Fruit fly (Drosophila melanogaster) whole organism, embryonic: Measurements from ENCODE around the gene CG31650.

Experiments used
- Aef1 ChIP-seq: fragments of 200-800 bp; sonication (Bioruptor generic); IDR thresholded peaks from 3 replicates; pipeline ENCODE4 v1.3.6; 2022; ENCODE audit warnings: missing biosample characterization, missing genetic modification characterization
- CG10321 ChIP-seq: fragments of 200-800 bp; sonication (Bioruptor generic); IDR thresholded peaks from 2 replicates; pipeline ENCODE4 v1.3.6; 2022; ENCODE audit warnings: missing biosample characterization, missing genetic modification characterization
- CG10543 ChIP-seq: fragments of 200-800 bp; sonication (Bioruptor generic); optimal IDR thresholded peaks from 3 replicates; lab custom pipeline; 2017; ENCODE audit warnings: missing biosample characterization, mild to moderate bottlenecking, missing genetic modification characterization, moderate library complexity
- CG11085 ChIP-seq: fragments of 200-800 bp; sonication (Bioruptor generic); IDR thresholded peaks from 2 replicates; pipeline ENCODE4 v1.3.6; 2022; ENCODE audit warnings: missing biosample characterization, missing genetic modification characterization
- CG11247 ChIP-seq: fragments of 200-800 bp; sonication (Bioruptor generic); IDR thresholded peaks from 2 replicates; pipeline ENCODE4 v1.3.6; 2022; ENCODE audit warnings: missing biosample characterization, missing genetic modification characterization
- CG11695 ChIP-seq: fragments of 200-800 bp; sonication (Bioruptor generic); IDR thresholded peaks from 3 replicates; pipeline ENCODE4 v1.3.6; 2022; ENCODE audit warnings: missing biosample characterization, missing genetic modification characterization
- CG11723 ChIP-seq: fragments of 200-800 bp; sonication (Bioruptor generic); optimal IDR thresholded peaks from 2 replicates; lab custom pipeline; 2017; ENCODE audit warnings: missing biosample characterization, mild to moderate bottlenecking, missing genetic modification characterization
- CG16779 ChIP-seq: fragments of 200-800 bp; sonication (Bioruptor generic); IDR thresholded peaks from 2 replicates; pipeline ENCODE4 v1.3.6; 2022; ENCODE audit warnings: missing biosample characterization, missing genetic modification characterization
- CG17328 ChIP-seq: fragments of 200-800 bp; sonication (Bioruptor generic); IDR thresholded peaks from 2 replicates; pipeline ENCODE4 v1.3.6; 2022; ENCODE audit warnings: missing biosample characterization, missing genetic modification characterization
- CG17568 ChIP-seq: fragments of 200-800 bp; sonication (Bioruptor generic); optimal IDR thresholded peaks from 2 replicates; lab custom pipeline; 2018; ENCODE audit warnings: missing biosample characterization, mild to moderate bottlenecking, missing genetic modification characterization, moderate library complexity
- CG31388 ChIP-seq: fragments of 200-800 bp; sonication (Bioruptor generic); optimal IDR thresholded peaks from 2 replicates; lab custom pipeline; 2016; ENCODE audit warnings: missing biosample characterization, missing genetic modification characterization
- CG32767 ChIP-seq: fragments of 200-800 bp; sonication (Bioruptor generic); IDR thresholded peaks from 2 replicates; pipeline ENCODE4 v1.3.6; 2022; ENCODE audit warnings: missing biosample characterization, missing genetic modification characterization
- CG34224 ChIP-seq: fragments of 200-800 bp; sonication (Bioruptor generic); IDR thresholded peaks from 3 replicates; pipeline ENCODE4 v1.3.6; 2022; ENCODE audit warnings: missing biosample characterization, missing genetic modification characterization; ENCODE audit not compliant: partially characterized antibody
- CG4328 ChIP-seq: fragments of 200-800 bp; sonication (Bioruptor generic); optimal IDR thresholded peaks from 3 replicates; lab custom pipeline; 2017; ENCODE audit warnings: missing biosample characterization, missing genetic modification reagents, missing genetic modification characterization
- CG6689 ChIP-seq: fragments of 200-800 bp; sonication (Bioruptor generic); IDR thresholded peaks from 2 replicates; pipeline ENCODE4 v1.3.6; 2022; ENCODE audit warnings: missing biosample characterization, missing genetic modification characterization
- CG6765 ChIP-seq: fragments of 200-800 bp; sonication (Bioruptor generic); optimal IDR thresholded peaks from 3 replicates; lab custom pipeline; 2017; ENCODE audit warnings: missing biosample characterization, mild to moderate bottlenecking, missing genetic modification characterization
- CG7271 ChIP-seq: fragments of 200-800 bp; sonication (Bioruptor generic); optimal IDR thresholded peaks from 2 replicates; lab custom pipeline; 2018; ENCODE audit warnings: missing biosample characterization, mild to moderate bottlenecking, missing genetic modification characterization, moderate library complexity
- CG7372 ChIP-seq: fragments of 200-800 bp; sonication (Bioruptor generic); IDR thresholded peaks from 2 replicates; pipeline ENCODE4 v1.3.6; 2022; ENCODE audit warnings: missing biosample characterization, missing genetic modification characterization
- CG8290 ChIP-seq, 3 experiments: fragments of 200-800 bp; sonication (Bioruptor generic); optimal IDR thresholded peaks; 2 replicates each; lab custom pipeline; 2016 to 2019; ENCODE audit warnings: missing biosample characterization in 3 of 3, missing genetic modification characterization in 3 of 3, mild to moderate bottlenecking in 2 of 3, moderate library complexity in 1 of 3
- CG8478 ChIP-seq: fragments of >200 bp; optimal IDR thresholded peaks from 2 replicates; lab custom pipeline; 2018
- CG8944 ChIP-seq: fragments of 200-800 bp; sonication (Bioruptor generic); optimal IDR thresholded peaks from 3 replicates; lab custom pipeline; 2016; ENCODE audit warnings: missing biosample characterization, missing genetic modification characterization
- CkIIα-i1 ChIP-seq: fragments of 200-800 bp; sonication (Bioruptor generic); IDR thresholded peaks from 2 replicates; pipeline ENCODE4 v1.3.6; 2022; ENCODE audit warnings: missing biosample characterization, missing genetic modification characterization
- Doc2 ChIP-seq: fragments of 200-800 bp; sonication (Bioruptor generic); IDR thresholded peaks from 2 replicates; pipeline ENCODE4 v1.3.6; 2022; ENCODE audit warnings: missing biosample characterization, missing genetic modification characterization
- Dp ChIP-seq: fragments of 200-800 bp; sonication (Bioruptor generic); optimal IDR thresholded peaks from 2 replicates; lab custom pipeline; 2018; ENCODE audit warnings: missing biosample characterization, mild to moderate bottlenecking, missing genetic modification characterization, moderate library complexity
- Dref ChIP-seq: fragments of 200-800 bp; sonication (Bioruptor generic); IDR thresholded peaks from 2 replicates; pipeline ENCODE4 v1.3.6; 2022; ENCODE audit warnings: missing biosample characterization, missing genetic modification characterization
- Gug ChIP-seq: fragments of 200-800 bp; sonication (Bioruptor generic); IDR thresholded peaks from 4 replicates; pipeline ENCODE4 v1.3.6; 2022; ENCODE audit warnings: missing biosample characterization, missing genetic modification characterization
- Hr3 ChIP-seq: fragments of 200-800 bp; sonication (Bioruptor generic); optimal IDR thresholded peaks from 3 replicates; lab custom pipeline; 2016; ENCODE audit warnings: missing biosample characterization, missing genetic modification characterization
- Hr78 ChIP-seq, 2 experiments: fragments of 200-800 bp in 1 of 2; fragments of >200 bp in 1 of 2; sonication (Bioruptor generic) in 1 of 2; optimal IDR thresholded peaks; 2 replicates each; lab custom pipeline; 2017 to 2019; ENCODE audit warnings: missing biosample characterization in 2 of 2, missing genetic modification characterization in 2 of 2, mild to moderate bottlenecking in 1 of 2, moderate library complexity in 1 of 2
- Max ChIP-seq: fragments of 200-800 bp; sonication (Bioruptor generic); optimal IDR thresholded peaks from 2 replicates; lab custom pipeline; 2016; ENCODE audit warnings: missing biosample characterization, mild to moderate bottlenecking, missing genetic modification characterization
- Ptx1 ChIP-seq: fragments of 200-800 bp; sonication (Bioruptor generic); IDR thresholded peaks from 2 replicates; pipeline ENCODE4 v1.3.6; 2022; ENCODE audit warnings: missing biosample characterization, missing genetic modification characterization
- Rx ChIP-seq: fragments of 200-800 bp; sonication (Bioruptor generic); IDR thresholded peaks from 2 replicates; pipeline ENCODE4 v1.3.6; 2022; ENCODE audit warnings: missing biosample characterization, missing genetic modification characterization
- Sox100B ChIP-seq: fragments of 200-800 bp; sonication (Bioruptor generic); optimal IDR thresholded peaks from 3 replicates; lab custom pipeline; 2018; ENCODE audit warnings: missing biosample characterization, mild to moderate bottlenecking, missing genetic modification characterization
- Sox102F ChIP-seq: fragments of 200-800 bp; sonication (Bioruptor generic); optimal IDR thresholded peaks from 2 replicates; lab custom pipeline; 2018; ENCODE audit warnings: missing biosample characterization, mild to moderate bottlenecking, missing genetic modification characterization, moderate library complexity
- Stat92E ChIP-seq, 3 experiments: fragments of >200 bp in 2 of 3; fragments of 200-800 bp in 1 of 3; sonication (Bioruptor generic) in 1 of 3; optimal IDR thresholded peaks; 2 replicates each; lab custom pipeline; 2017 to 2019; ENCODE audit warnings: missing biosample characterization in 3 of 3, missing genetic modification characterization in 3 of 3, mild to moderate bottlenecking in 1 of 3, moderate library complexity in 1 of 3
- TFAM ChIP-seq: fragments of 200-800 bp; sonication (Bioruptor generic); optimal IDR thresholded peaks from 2 replicates; lab custom pipeline; 2017; ENCODE audit warnings: missing biosample characterization, missing genetic modification characterization, inconsistent platforms
- Taf1 ChIP-seq: fragments of 200-800 bp; sonication (Bioruptor generic); IDR thresholded peaks from 2 replicates; pipeline ENCODE4 v1.3.6; 2022; ENCODE audit warnings: missing biosample characterization, missing genetic modification characterization
- Xrp1 ChIP-seq: fragments of 200-800 bp; sonication (Bioruptor generic); IDR thresholded peaks from 2 replicates; pipeline ENCODE4 v1.3.6; 2022; ENCODE audit warnings: missing biosample characterization, missing genetic modification characterization
- YL-1 ChIP-seq: fragments of 200-800 bp; sonication (Bioruptor generic); optimal IDR thresholded peaks from 3 replicates; lab custom pipeline; 2017; ENCODE audit warnings: missing biosample characterization, mild to moderate bottlenecking, missing genetic modification characterization
- ash1 ChIP-seq: fragments of 200-800 bp; sonication (Bioruptor generic); optimal IDR thresholded peaks from 2 replicates; lab custom pipeline; 2018; ENCODE audit warnings: missing biosample characterization, mild to moderate bottlenecking, missing genetic modification characterization
- cg ChIP-seq: fragments of 200-800 bp; sonication (Bioruptor generic); optimal IDR thresholded peaks from 3 replicates; lab custom pipeline; 2019; ENCODE audit warnings: missing biosample characterization, mild to moderate bottlenecking, missing genetic modification characterization, moderate library complexity
- gce ChIP-seq: fragments of 200-800 bp; sonication (Bioruptor generic); IDR thresholded peaks from 3 replicates; pipeline ENCODE4 v1.3.6; 2022; ENCODE audit warnings: missing biosample characterization, missing genetic modification characterization
- hkb ChIP-seq, 2 experiments: fragments of 200-800 bp in 1 of 2; fragments of >200 bp in 1 of 2; sonication (Bioruptor generic) in 1 of 2; IDR thresholded peaks in 1 of 2; optimal IDR thresholded peaks in 1 of 2; 2 replicates each; pipeline versions ENCODE4 v1.3.6 to Lab custom; 2017 to 2022; ENCODE audit warnings: missing biosample characterization in 1 of 2, missing genetic modification characterization in 1 of 2
- kah ChIP-seq: fragments of 200-800 bp; sonication (Bioruptor generic); optimal IDR thresholded peaks from 2 replicates; lab custom pipeline; 2018; ENCODE audit warnings: missing biosample characterization, mild to moderate bottlenecking, missing genetic modification characterization
- odd ChIP-seq: fragments of 200-800 bp; sonication (Bioruptor generic); optimal IDR thresholded peaks from 2 replicates; lab custom pipeline; 2017; ENCODE audit warnings: missing biosample characterization, mild to moderate bottlenecking, missing genetic modification characterization
- slp2 ChIP-seq: fragments of 200-800 bp; sonication (Bioruptor generic); optimal IDR thresholded peaks from 2 replicates; lab custom pipeline; 2016; ENCODE audit warnings: missing biosample characterization, missing genetic modification characterization
- sr ChIP-seq: fragments of 200-800 bp; sonication (Bioruptor generic); IDR thresholded peaks from 3 replicates; pipeline ENCODE4 v1.3.6; 2022; ENCODE audit warnings: missing biosample characterization, missing genetic modification characterization
- sug ChIP-seq: fragments of 200-800 bp; optimal IDR thresholded peaks from 2 replicates; lab custom pipeline; 2019; ENCODE audit warnings: missing biosample characterization, mild to moderate bottlenecking, missing genetic modification characterization, moderate library complexity
- tin ChIP-seq: fragments of 200-800 bp; sonication (Bioruptor generic); optimal IDR thresholded peaks from 3 replicates; lab custom pipeline; 2016; ENCODE audit warnings: missing biosample characterization, missing genetic modification characterization
- tll ChIP-seq, 2 experiments: fragments of 200-800 bp in 1 of 2; fragments of >200 bp in 1 of 2; sonication (Bioruptor generic) in 1 of 2; optimal IDR thresholded peaks; 2 replicates each; lab custom pipeline; 2017 to 2019; ENCODE audit warnings: missing biosample characterization in 2 of 2, missing genetic modification characterization in 2 of 2, mild to moderate bottlenecking in 1 of 2, moderate library complexity in 1 of 2
- trem ChIP-seq: fragments of 200-800 bp; optimal IDR thresholded peaks from 3 replicates; lab custom pipeline; 2019; ENCODE audit warnings: missing biosample characterization, mild to moderate bottlenecking, missing genetic modification characterization, moderate library complexity

CG31650 gene

DNA sequence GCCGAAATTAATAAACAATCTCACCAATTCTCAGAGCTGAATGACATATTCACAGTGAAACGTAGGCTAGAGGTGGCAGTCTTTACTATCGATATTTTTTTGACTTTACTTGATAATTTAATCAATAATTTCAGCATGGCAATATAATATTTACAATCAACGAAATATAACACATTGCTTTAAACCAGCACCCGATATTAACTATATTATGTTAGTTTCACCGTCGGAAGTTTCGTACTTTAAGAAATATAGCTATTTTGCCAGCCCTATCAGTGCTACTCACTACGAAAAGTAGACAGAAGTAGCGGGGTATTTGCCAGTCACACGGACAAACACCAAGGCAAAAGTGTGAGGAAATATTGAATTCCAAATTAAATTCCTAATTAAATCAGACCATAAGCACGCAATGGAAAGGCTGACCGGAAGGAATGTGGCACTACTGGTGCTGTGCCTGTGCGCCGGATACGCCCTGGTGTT lies 33.7 kb downstream of the CG31650 start, which contains the start of the genes CG31917, Tfb5 and SelT (continued):
- TF ChIP-seq odd (GFP tag; lab: Kevin White, UChicago) (no peak), hkb (optimal IDR thresholded peaks at IDR 0.05; lab: Kevin White, UChicago) (no peak), hkb (GFP tag; IDR thresholded peaks at IDR 0.05; lab: Robert Waterston, UW) (0 out of 2 replicates have a peak, but pooled peaks have one; percentile 15), Max (GFP tag; lab: Kevin White, UChicago) (peak; percentile 59), cg (GFP tag; lab: Kevin White, UChicago) (no peak), CG4328 (GFP tag; lab: Kevin White, UChicago) (peak; percentile 5), Hr3 (GFP tag; lab: Kevin White, UChicago) (peak; percentile 53), tin (GFP tag; lab: Kevin White, UChicago) (peak; percentile 51), CG8290 (GFP tag; optimal IDR thresholded peaks at IDR 0.05; lab: Kevin White, UChicago) (peak; percentile 64), CG8290 (tag; optimal IDR thresholded peaks at IDR 0.05; lab: Kevin White, UChicago) (no peak), TFAM (GFP tag; lab: Kevin White, UChicago) (no peak), Dref (GFP tag; lab: Robert Waterston, UW) (peak; percentile 59), CG7271 (no peak), Ptx1 (GFP tag; lab: Robert Waterston, UW) (peak; percentile 56; the same call in 1 of the 2 replicates), Sox102F (peak; percentile 51), CG6689 (no peak; the same call in 1 of the 2 replicates), CG31388 (GFP tag; lab: Kevin White, UChicago) (no peak), CG11723 (no peak), CG11085 (GFP tag; lab: Robert Waterston, UW) (no peak), CG11695 (GFP tag; lab: Robert Waterston, UW) (no peak), Taf1 (GFP tag; lab: Robert Waterston, UW) (0 out of 2 replicates have a peak, but pooled peaks have one; percentile 21), YL-1 (GFP tag; lab: Kevin White, UChicago) (peak; percentile 73), tll (GFP tag; optimal IDR thresholded peaks at IDR 0.05; lab: Kevin White, UChicago) (peak in 1 of 2 experiments; percentile 64), trem (tag; lab: Kevin White, UChicago) (peak; percentile 63), CG10543 (peak; percentile 29), slp2 (no peak), CG8478 (no peak), ash1 (GFP tag; lab: Kevin White, UChicago) (no peak), Sox100B (no peak), Hr78 (GFP tag; optimal IDR thresholded peaks at IDR 0.05; lab: Kevin White, UChicago) (peak in 1 of 2 experiments; percentile 18), CG7372 (GFP tag; lab: Robert Waterston, UW) (0 out of 2 replicates have a peak, but pooled peaks have one; percentile 21), CG17568 (no peak), Aef1 (peak; percentile 22; the same call in 1 of the 3 replicates), CG10321 (GFP tag; lab: Robert Waterston, UW) (no peak), Dp (peak; percentile 20), gce (GFP tag; lab: Robert Waterston, UW) (no peak), Xrp1 (peak; percentile 43; the same call in 1 of the 2 replicates), CG32767 (no peak), kah (GFP tag; lab: Kevin White, UChicago) (no peak), Rx (GFP tag; lab: Robert Waterston, UW) (no peak), Gug (no peak), CG17328 (GFP tag; lab: Robert Waterston, UW) (no peak), Stat92E (GFP tag; optimal IDR thresholded peaks at IDR 0.05; lab: Kevin White, UChicago) (peak in 1 of 3 experiments; percentile 59), CG6765 (no peak), CG16779 (no peak), sug (tag; lab: Kevin White, UChicago) (no peak), CG8944 (GFP tag; lab: Kevin White, UChicago) (peak; percentile 36), CG34224 (peak; percentile 74), CkIIα-i1 (GFP tag; lab: Robert Waterston, UW) (no peak), Doc2 (GFP tag; lab: Robert Waterston, UW) (no peak), sr (GFP tag; lab: Robert Waterston, UW) (no peak), CG11247 (GFP tag; lab: Robert Waterston, UW) (no peak)
